Fruit fly (Drosophila melanogaster) whole organism, prepupa: ENCODE results near the gene ND-B14.5A.

Experiments
- CG15336 ChIP-seq: fragments of 200-800 bp; sonication (Bioruptor generic); IDR thresholded peaks from 2 replicates; pipeline ENCODE4 v1.3.6; 2022; ENCODE audit warnings: missing biosample characterization, missing genetic modification characterization
- CG3032 ChIP-seq: fragments of 200-800 bp; optimal IDR thresholded peaks from 2 replicates; lab custom pipeline; 2019; ENCODE audit warnings: missing biosample characterization, mild to moderate bottlenecking, missing genetic modification characterization, moderate library complexity
- Lpt ChIP-seq: fragments of 200-800 bp; sonication (Bioruptor generic); optimal IDR thresholded peaks from 3 replicates; lab custom pipeline; 2016; ENCODE audit warnings: missing biosample characterization, missing genetic modification characterization
- fd59A ChIP-seq: fragments of 200-800 bp; sonication (Bioruptor generic); optimal IDR thresholded peaks from 2 replicates; lab custom pipeline; 2017; ENCODE audit warnings: missing biosample characterization, mild to moderate bottlenecking, missing genetic modification characterization, missing genetic modification reagents

DNA sequence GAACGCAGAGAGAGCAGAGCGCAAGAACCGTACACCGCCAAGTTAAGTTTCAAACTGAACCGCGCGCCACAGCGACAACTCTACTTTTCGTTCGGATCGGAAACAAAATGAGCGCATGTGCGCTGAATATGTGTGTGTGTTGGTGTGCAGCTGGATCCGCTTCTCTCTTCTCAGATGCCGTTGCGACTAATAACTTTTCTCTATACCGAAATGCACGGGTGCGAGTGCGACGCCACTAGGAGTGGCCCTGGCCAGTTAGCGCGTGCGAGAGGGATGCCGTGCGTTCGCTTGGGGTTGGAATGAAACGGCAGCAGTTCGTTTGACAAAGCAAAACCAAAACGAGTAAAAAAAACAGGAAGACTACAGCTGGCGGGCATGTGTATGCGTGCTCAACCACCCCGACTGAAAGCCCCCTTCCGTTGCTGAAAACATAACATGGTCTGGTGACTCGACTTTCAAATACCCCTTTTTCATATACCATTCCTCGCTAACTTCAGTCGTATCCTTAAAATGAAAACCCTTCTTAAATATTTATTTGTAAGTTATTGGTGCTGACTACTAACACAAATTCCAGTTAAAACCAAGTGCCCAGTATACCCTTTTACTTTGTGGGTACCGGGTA is 35.4 kb upstream of the ND-B14.5A start:
- TF ChIP-seq Lpt = peak; percentile 100
- peak; percentile 100 for TF ChIP-seq CG15336 (GFP tag; lab: Robert Waterston, UW)
- TF ChIP-seq fd59A = peak; percentile 100
- peak; percentile 100 for TF ChIP-seq CG3032 (tag; lab: Kevin White, UChicago)
